Fruit fly (Drosophila melanogaster) whole organism, embryonic: Measurements from ENCODE around the gene NELF-B.
A peak's percentile ranks its signal among the peaks of the same experiment; 100 is the strongest.

Source experiments
- Atf3 ChIP-seq: fragments of 200-800 bp; sonication (Bioruptor generic); optimal IDR thresholded peaks from 3 replicates; lab custom pipeline; 2016; ENCODE audit warnings: missing biosample characterization, missing genetic modification characterization
- CG10959 ChIP-seq: fragments of 200-800 bp; sonication (Bioruptor generic); IDR thresholded peaks from 2 replicates; pipeline ENCODE4 v1.3.6; 2022; ENCODE audit warnings: missing biosample characterization, missing genetic modification characterization
- CG11398 ChIP-seq: fragments of 200-800 bp; sonication (Bioruptor generic); optimal IDR thresholded peaks from 2 replicates; lab custom pipeline; 2016; ENCODE audit warnings: missing biosample characterization, missing genetic modification characterization
- CG11456 ChIP-seq: fragments of 200-800 bp; sonication (Bioruptor generic); IDR thresholded peaks from 3 replicates; pipeline ENCODE4 v1.3.6; 2022; ENCODE audit warnings: missing biosample characterization, missing genetic modification characterization
- CG11695 ChIP-seq: fragments of 200-800 bp; sonication (Bioruptor generic); IDR thresholded peaks from 3 replicates; pipeline ENCODE4 v1.3.6; 2022; ENCODE audit warnings: missing biosample characterization, missing genetic modification characterization
- CG12942 ChIP-seq: fragments of 200-800 bp; sonication (Bioruptor generic); optimal IDR thresholded peaks from 3 replicates; lab custom pipeline; 2016; ENCODE audit warnings: missing biosample characterization, missing genetic modification characterization
- CG13287 ChIP-seq: fragments of 200-800 bp; sonication (Bioruptor generic); IDR thresholded peaks from 2 replicates; pipeline ENCODE4 v1.3.6; 2022; ENCODE audit warnings: missing biosample characterization, missing genetic modification characterization; ENCODE audit not compliant: partially characterized antibody
- CG14860 ChIP-seq: fragments of 200-800 bp; sonication (Bioruptor generic); IDR thresholded peaks from 3 replicates; pipeline ENCODE4 v1.3.6; 2022; ENCODE audit warnings: missing biosample characterization, missing genetic modification characterization; ENCODE audit not compliant: partially characterized antibody
- CG15601 ChIP-seq: fragments of 200-800 bp; sonication (Bioruptor generic); optimal IDR thresholded peaks from 3 replicates; lab custom pipeline; 2019; ENCODE audit warnings: missing biosample characterization, mild to moderate bottlenecking, missing genetic modification characterization, moderate library complexity
- CG16779 ChIP-seq: fragments of 200-800 bp; sonication (Bioruptor generic); IDR thresholded peaks from 2 replicates; pipeline ENCODE4 v1.3.6; 2022; ENCODE audit warnings: missing biosample characterization, missing genetic modification characterization
- CG17829 ChIP-seq: fragments of 200-800 bp; optimal IDR thresholded peaks from 2 replicates; lab custom pipeline; 2019; ENCODE audit warnings: missing biosample characterization, mild to moderate bottlenecking, missing genetic modification characterization, moderate library complexity
- CG2199 ChIP-seq: fragments of 200-800 bp; sonication (Bioruptor generic); IDR thresholded peaks from 3 replicates; pipeline ENCODE4 v1.3.6; 2022; ENCODE audit warnings: missing biosample characterization, missing genetic modification characterization
- CG3163 ChIP-seq: fragments of 200-800 bp; sonication (Bioruptor generic); optimal IDR thresholded peaks from 3 replicates; lab custom pipeline; 2016; ENCODE audit warnings: missing biosample characterization, missing genetic modification characterization
- CG32532 ChIP-seq: fragments of 200-800 bp; sonication (Bioruptor generic); IDR thresholded peaks from 2 replicates; pipeline ENCODE4 v1.3.6; 2022; ENCODE audit warnings: missing biosample characterization, missing genetic modification characterization
- CG4360 ChIP-seq: fragments of 200-800 bp; sonication (Bioruptor generic); IDR thresholded peaks from 2 replicates; pipeline ENCODE4 v1.3.6; 2022; ENCODE audit warnings: missing biosample characterization, missing genetic modification characterization
- CG8290 ChIP-seq, 3 experiments: fragments of 200-800 bp; sonication (Bioruptor generic); optimal IDR thresholded peaks; 2 replicates each; lab custom pipeline; 2016 to 2019; ENCODE audit warnings: missing biosample characterization in 3 of 3, missing genetic modification characterization in 3 of 3, mild to moderate bottlenecking in 2 of 3, moderate library complexity in 1 of 3
- CG8944 ChIP-seq: fragments of 200-800 bp; sonication (Bioruptor generic); optimal IDR thresholded peaks from 3 replicates; lab custom pipeline; 2016; ENCODE audit warnings: missing biosample characterization, missing genetic modification characterization
- Chrac-16 ChIP-seq: fragments of 200-800 bp; sonication (Bioruptor generic); optimal IDR thresholded peaks from 3 replicates; lab custom pipeline; 2016; ENCODE audit warnings: missing biosample characterization, missing genetic modification characterization
- Dbx ChIP-seq: fragments of 200-800 bp; sonication (Bioruptor generic); IDR thresholded peaks from 3 replicates; pipeline ENCODE4 v1.3.6; 2022; ENCODE audit warnings: missing biosample characterization, missing genetic modification characterization
- Gug ChIP-seq: fragments of 200-800 bp; sonication (Bioruptor generic); IDR thresholded peaks from 4 replicates; pipeline ENCODE4 v1.3.6; 2022; ENCODE audit warnings: missing biosample characterization, missing genetic modification characterization
- MTF-1 ChIP-seq: fragments of 200-800 bp; sonication (Bioruptor generic); optimal IDR thresholded peaks from 2 replicates; lab custom pipeline; 2018; ENCODE audit warnings: missing biosample characterization, mild to moderate bottlenecking, missing genetic modification characterization, borderline replicate concordance
- NFAT ChIP-seq: fragments of 200-800 bp; sonication (Bioruptor generic); IDR thresholded peaks from 2 replicates; pipeline ENCODE4 v1.3.6; 2022; ENCODE audit warnings: missing biosample characterization, missing genetic modification characterization
- Pdp1 ChIP-seq, 2 experiments: fragments of 200-800 bp; sonication (Bioruptor generic); optimal IDR thresholded peaks; 3 replicates each; lab custom pipeline; 2016; ENCODE audit warnings: missing biosample characterization in 2 of 2, missing genetic modification characterization in 2 of 2, mild to moderate bottlenecking in 1 of 2, moderate library complexity in 1 of 2
- Rfx ChIP-seq: fragments of 200-800 bp; sonication (Bioruptor generic); IDR thresholded peaks from 2 replicates; pipeline ENCODE4 v1.3.6; 2022; ENCODE audit warnings: missing biosample characterization, missing genetic modification characterization
- Trl ChIP-seq, 3 experiments: fragments of >200 bp in 2 of 3; fragments of 200-800 bp in 1 of 3; sonication (Bioruptor generic) in 1 of 3; optimal IDR thresholded peaks; 2 replicates in 1 of 3; 3 replicates in 2 of 3; lab custom pipeline; 2016 to 2017; ENCODE audit warnings: missing biosample characterization in 1 of 3, missing genetic modification characterization in 1 of 3
- Usf ChIP-seq: fragments of 200-800 bp; sonication (Bioruptor generic); optimal IDR thresholded peaks from 2 replicates; lab custom pipeline; 2017; ENCODE audit warnings: missing genotype, missing biosample characterization, missing genetic modification characterization
- Vsx1 ChIP-seq: fragments of 200-800 bp; sonication (Bioruptor generic); optimal IDR thresholded peaks from 2 replicates; lab custom pipeline; 2017; ENCODE audit warnings: missing biosample characterization, mild to moderate bottlenecking, missing genetic modification characterization, missing genetic modification reagents
- al ChIP-seq: fragments of 200-800 bp; sonication (Bioruptor generic); IDR thresholded peaks from 2 replicates; pipeline ENCODE4 v1.3.6; 2022; ENCODE audit warnings: missing biosample characterization, missing genetic modification characterization
- bbx ChIP-seq: fragments of 200-800 bp; sonication (Bioruptor generic); IDR thresholded peaks from 2 replicates; pipeline ENCODE4 v1.3.6; 2022; ENCODE audit warnings: missing biosample characterization, missing genetic modification characterization; ENCODE audit not compliant: partially characterized antibody
- bowl ChIP-seq: fragments of 200-800 bp; sonication (Bioruptor generic); IDR thresholded peaks from 2 replicates; pipeline ENCODE4 v1.3.6; 2022; ENCODE audit warnings: missing biosample characterization, missing genetic modification characterization
- chm ChIP-seq: fragments of 200-800 bp; sonication (Bioruptor generic); IDR thresholded peaks from 2 replicates; pipeline ENCODE4 v1.3.6; 2022; ENCODE audit warnings: missing biosample characterization, missing genetic modification characterization
- ci ChIP-seq: fragments of 200-800 bp; sonication (Bioruptor generic); IDR thresholded peaks from 3 replicates; pipeline ENCODE4 v1.3.6; 2022; ENCODE audit warnings: missing biosample characterization, missing genetic modification characterization
- crp ChIP-seq, 2 experiments: fragments of 200-800 bp; sonication (Bioruptor generic); optimal IDR thresholded peaks; 2 replicates in 1 of 2; 3 replicates in 1 of 2; lab custom pipeline; 2017; ENCODE audit warnings: missing biosample characterization in 2 of 2, missing genetic modification characterization in 2 of 2, mild to moderate bottlenecking in 1 of 2, moderate library complexity in 1 of 2
- gcm ChIP-seq: fragments of 200-800 bp; sonication (Bioruptor generic); optimal IDR thresholded peaks from 2 replicates; lab custom pipeline; 2019; ENCODE audit warnings: missing biosample characterization, mild to moderate bottlenecking, missing genetic modification characterization, moderate library complexity
- grn ChIP-seq: fragments of 200-800 bp; sonication (Bioruptor generic); optimal IDR thresholded peaks from 3 replicates; lab custom pipeline; 2017; ENCODE audit warnings: missing biosample characterization, missing genetic modification characterization
- her ChIP-seq: fragments of 200-800 bp; sonication (Bioruptor generic); optimal IDR thresholded peaks from 2 replicates; lab custom pipeline; 2016; ENCODE audit warnings: missing biosample characterization, missing genetic modification characterization
- lilli ChIP-seq: fragments of 200-800 bp; sonication (Bioruptor generic); optimal IDR thresholded peaks from 3 replicates; lab custom pipeline; 2016; ENCODE audit warnings: missing biosample characterization, missing genetic modification characterization
- lov ChIP-seq, 2 experiments: fragments of 200-800 bp in 1 of 2; fragments of >200 bp in 1 of 2; sonication (Bioruptor generic) in 1 of 2; IDR thresholded peaks in 1 of 2; optimal IDR thresholded peaks in 1 of 2; 2 replicates in 1 of 2; 3 replicates in 1 of 2; pipeline versions ENCODE4 v1.3.6 to Lab custom; 2017 to 2022; ENCODE audit warnings: missing biosample characterization in 1 of 2, missing genetic modification characterization in 1 of 2
- mirr ChIP-seq: fragments of 200-800 bp; sonication (Bioruptor generic); optimal IDR thresholded peaks from 3 replicates; lab custom pipeline; 2018; ENCODE audit warnings: missing biosample characterization, mild to moderate bottlenecking, missing genetic modification characterization
- pfk ChIP-seq: fragments of 200-800 bp; sonication (Bioruptor generic); optimal IDR thresholded peaks from 2 replicates; lab custom pipeline; 2018; ENCODE audit warnings: missing biosample characterization, mild to moderate bottlenecking, missing genetic modification characterization, moderate library complexity
- phol ChIP-seq: fragments of 200-800 bp; sonication (Bioruptor generic); optimal IDR thresholded peaks from 3 replicates; lab custom pipeline; 2018; ENCODE audit warnings: missing biosample characterization, mild to moderate bottlenecking, missing genetic modification characterization, moderate library complexity
- rib ChIP-seq: fragments of 200-800 bp; sonication (Bioruptor generic); IDR thresholded peaks from 2 replicates; pipeline ENCODE4 v1.3.6; 2022; ENCODE audit warnings: missing biosample characterization, missing genetic modification characterization
- sd ChIP-seq: fragments of 200-800 bp; sonication (Bioruptor generic); optimal IDR thresholded peaks from 3 replicates; lab custom pipeline; 2018; ENCODE audit warnings: missing biosample characterization, mild to moderate bottlenecking, missing genetic modification characterization, moderate library complexity
- slbo ChIP-seq: fragments of 200-800 bp; sonication (Bioruptor generic); IDR thresholded peaks from 2 replicates; pipeline ENCODE4 v1.3.6; 2022; ENCODE audit warnings: missing biosample characterization, missing genetic modification characterization
- sr ChIP-seq: fragments of 200-800 bp; sonication (Bioruptor generic); IDR thresholded peaks from 3 replicates; pipeline ENCODE4 v1.3.6; 2022; ENCODE audit warnings: missing biosample characterization, missing genetic modification characterization
- wek ChIP-seq: fragments of 200-800 bp; sonication (Bioruptor generic); optimal IDR thresholded peaks from 3 replicates; lab custom pipeline; 2018; ENCODE audit warnings: missing biosample characterization, mild to moderate bottlenecking, missing genetic modification characterization, moderate library complexity
- yki ChIP-seq: fragments of >200 bp; optimal IDR thresholded peaks from 3 replicates; lab custom pipeline; 2018

Gene NELF-B

DNA sequence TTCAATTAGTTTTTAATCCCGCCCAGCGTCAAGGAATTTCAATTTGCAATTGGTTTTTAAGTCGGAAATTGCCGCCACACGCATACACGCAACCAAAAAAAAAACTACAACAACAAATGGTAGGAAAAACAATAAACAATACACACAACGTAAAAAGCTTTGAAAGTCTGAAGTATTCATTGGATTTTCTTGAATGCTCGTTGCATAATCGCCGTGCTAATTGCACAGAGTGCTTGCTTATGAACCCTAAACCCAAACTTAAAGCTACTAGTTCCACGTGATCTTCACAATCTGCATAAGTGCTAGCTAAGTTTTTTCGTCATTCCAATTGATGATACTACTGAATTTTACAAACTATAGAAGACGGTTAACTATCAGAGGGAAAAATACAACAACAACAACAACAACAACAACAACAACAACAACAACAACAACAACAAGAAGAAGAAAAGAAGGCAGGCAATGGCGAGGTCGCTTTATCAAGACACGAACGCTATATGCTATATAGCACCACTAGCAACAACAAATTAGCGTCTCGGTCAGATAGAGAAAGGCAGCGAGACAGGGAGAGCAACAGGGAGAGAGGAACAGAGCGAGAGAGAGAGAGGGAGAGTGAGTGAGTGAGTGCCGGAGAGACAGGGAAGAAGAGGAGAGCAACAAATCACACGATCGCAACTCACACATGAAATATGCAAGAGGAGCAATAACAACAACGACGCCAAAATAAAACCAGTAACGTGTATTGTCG lies 25.8 kb downstream of the NELF-B start:
- TF ChIP-seq Dbx (0 out of 3 replicates have a peak, but pooled peaks have one; percentile 17), ci (peak; percentile 32; the same call in 1 of the 3 replicates), gcm (GFP tag; lab: Kevin White, UChicago) (peak; percentile 7), NFAT (GFP tag; lab: Robert Waterston, UW) (peak; percentile 9; the same call in 1 of the 2 replicates), CG11456 (GFP tag; lab: Robert Waterston, UW) (0 out of 3 replicates have a peak, but pooled peaks have one; percentile 19), CG12942 (GFP tag; lab: Kevin White, UChicago) (no peak), CG11695 (GFP tag; lab: Robert Waterston, UW) (no peak), CG3163 (GFP tag; lab: Kevin White, UChicago) (peak; percentile 34), pfk (GFP tag; lab: Kevin White, UChicago) (peak; percentile 1), wek (GFP tag; lab: Kevin White, UChicago) (peak; percentile 38), CG32532 (GFP tag; lab: Robert Waterston, UW) (peak; percentile 65; the same call in 1 of the 2 replicates), CG16779 (no peak), lilli (GFP tag; lab: Kevin White, UChicago) (no peak), MTF-1 (no peak), CG11398 (GFP tag; lab: Kevin White, UChicago) (no peak), Gug (no peak), CG15601 (tag; lab: Kevin White, UChicago) (no peak), CG13287 (GFP tag; lab: Robert Waterston, UW) (no peak), her (GFP tag; lab: Kevin White, UChicago) (peak; percentile 8), CG17829 (tag; lab: Kevin White, UChicago) (no peak), CG2199 (GFP tag; lab: Robert Waterston, UW) (peak; percentile 69; the same call in 1 of the 3 replicates), rib (GFP tag; lab: Robert Waterston, UW) (peak; percentile 64; the same call in 1 of the 2 replicates), yki (lab: Kevin White, UChicago) (peak; percentile 63), Pdp1 (GFP tag; optimal IDR thresholded peaks at IDR 0.05; lab: Kevin White, UChicago) (peak in 1 of 2 experiments; percentile 93), CG8290 (GFP tag; optimal IDR thresholded peaks at IDR 0.05; lab: Kevin White, UChicago) (no peak), CG8290 (tag; optimal IDR thresholded peaks at IDR 0.05; lab: Kevin White, UChicago) (peak in 1 of 2 experiments; percentile 24), Usf (GFP tag; lab: Kevin White, UChicago) (no peak), mirr (GFP tag; lab: Kevin White, UChicago) (peak; percentile 38), sd (tag; lab: Kevin White, UChicago) (peak; percentile 19), Atf3 (GFP tag; lab: Kevin White, UChicago) (no peak), Vsx1 (GFP tag; lab: Kevin White, UChicago) (peak; percentile 3), bbx (GFP tag; lab: Robert Waterston, UW) (no peak), Chrac-16 (GFP tag; lab: Kevin White, UChicago) (no peak), CG10959 (GFP tag; lab: Robert Waterston, UW) (no peak), CG14860 (GFP tag; lab: Robert Waterston, UW) (no peak), chm (GFP tag; lab: Robert Waterston, UW) (peak; percentile 29; the same call in 1 of the 2 replicates), CG8944 (GFP tag; lab: Kevin White, UChicago) (no peak), bowl (GFP tag; lab: Robert Waterston, UW) (0 out of 2 replicates have a peak, but pooled peaks have one; percentile 6), slbo (0 out of 2 replicates have a peak, but pooled peaks have one; percentile 13), sr (GFP tag; lab: Robert Waterston, UW) (no peak), phol (tag; lab: Kevin White, UChicago) (no peak), CG4360 (GFP tag; lab: Robert Waterston, UW) (peak; percentile 97), lov (optimal IDR thresholded peaks at IDR 0.05; lab: Kevin White, UChicago) (no peak), lov (GFP tag; IDR thresholded peaks at IDR 0.05; lab: Robert Waterston, UW) (0 out of 3 replicates have a peak, but pooled peaks have one; percentile 44), Trl (optimal IDR thresholded peaks at IDR 0.05; lab: Kevin White, UChicago) (peak; percentile 94 to 95), Trl (GFP tag; optimal IDR thresholded peaks at IDR 0.05; lab: Kevin White, UChicago) (no peak), crp (GFP tag; optimal IDR thresholded peaks at IDR 0.05; lab: Kevin White, UChicago) (no peak), al (GFP tag; lab: Robert Waterston, UW) (0 out of 2 replicates have a peak, but pooled peaks have one; percentile 15), grn (GFP tag; lab: Kevin White, UChicago) (no peak), Rfx (GFP tag; lab: Robert Waterston, UW) (peak; percentile 49; the same call in 1 of the 2 replicates)
